Fruit fly (Drosophila melanogaster): ENCODE data around the gene CG4743.

Gene CG4743

dm6 chr3R:25647577-25648257 lies 32.6 kb downstream of the CG4743 start (continued):
- TF ChIP-seq so (GFP tag; IDR thresholded peaks at IDR 0.05) (peak; percentile 22; the same call in 1 of the 3 replicates), gem (tag; optimal IDR thresholded peaks at IDR 0.05) (peak; percentile 4), CG12659 (GFP tag; optimal IDR thresholded peaks at IDR 0.05) (peak; percentile 30), shn (GFP tag; optimal IDR thresholded peaks at IDR 0.05) (peak; percentile 24), cg (GFP tag; optimal IDR thresholded peaks at IDR 0.05) (peak; percentile 87), CG6813 (GFP tag; optimal IDR thresholded peaks at IDR 0.05) (no peak), Neu2 (GFP tag; optimal IDR thresholded peaks at IDR 0.05; ENCODE audit: borderline replicate concordance) (peak; percentile 3), CG1832 (GFP tag; optimal IDR thresholded peaks at IDR 0.05) (peak; percentile 65), ci (GFP tag; IDR thresholded peaks at IDR 0.05) (peak; percentile 82), exex (tag; optimal IDR thresholded peaks at IDR 0.05) (peak; percentile 15), CG8478 (optimal IDR thresholded peaks at IDR 0.05) (no peak), cad (GFP tag; optimal IDR thresholded peaks at IDR 0.05) (peak; percentile 66), CG4360 (GFP tag; IDR thresholded peaks at IDR 0.05) (0 out of 2 replicates have a peak, but pooled peaks have one; percentile 24), Max (GFP tag; optimal IDR thresholded peaks at IDR 0.05) (no peak), bsh (GFP tag; optimal IDR thresholded peaks at IDR 0.05) (peak; percentile 31 to 62), Sry-δ (GFP tag; optimal IDR thresholded peaks at IDR 0.05) (peak; percentile 69), CG13287 (GFP tag; IDR thresholded peaks at IDR 0.05; ENCODE audit: partially characterized antibody) (peak; percentile 67), grau (tag; optimal IDR thresholded peaks at IDR 0.05) (peak; percentile 25), dm (GFP tag; optimal IDR thresholded peaks at IDR 0.05) (peak; percentile 19), Sox100B (GFP tag; optimal IDR thresholded peaks at IDR 0.05) (no peak), tna (GFP tag; IDR thresholded peaks at IDR 0.05; ENCODE audit: partially characterized antibody) (peak; percentile 89), CG15479 (GFP tag; optimal IDR thresholded peaks at IDR 0.05) (peak; percentile 21), ro (GFP tag; IDR thresholded peaks at IDR 0.05) (no peak), D19B (GFP tag; optimal IDR thresholded peaks at IDR 0.05) (no peak), CG16813 (GFP tag; IDR thresholded peaks at IDR 0.05; ENCODE audit: partially characterized antibody) (peak; percentile 77), zen (tag; optimal IDR thresholded peaks at IDR 0.05) (peak; percentile 63), Ssrp (tag; optimal IDR thresholded peaks at IDR 0.05) (no peak), gfzf (GFP tag; optimal IDR thresholded peaks at IDR 0.05) (peak; percentile 7), oc (tag; optimal IDR thresholded peaks at IDR 0.05) (peak; percentile 98), gcm (GFP tag; optimal IDR thresholded peaks at IDR 0.05) (peak; percentile 8), bcd (GFP tag; optimal IDR thresholded peaks at IDR 0.05) (peak; percentile 90), CG34376 (GFP tag; optimal IDR thresholded peaks at IDR 0.05) (peak; percentile 2), sob (GFP tag; IDR thresholded peaks at IDR 0.05) (peak; percentile 59), CG33213 (GFP tag; optimal IDR thresholded peaks at IDR 0.05) (peak; percentile 12), Xbp1 (GFP tag; optimal IDR thresholded peaks at IDR 0.05) (peak; percentile 10), CG4707 (GFP tag; optimal IDR thresholded peaks at IDR 0.05) (peak; percentile 47), pzg (GFP tag; optimal IDR thresholded peaks at IDR 0.05) (peak; percentile 20), CG1603 (tag; optimal IDR thresholded peaks at IDR 0.05) (peak; percentile 71), pros (GFP tag; optimal IDR thresholded peaks at IDR 0.05) (peak; percentile 7), Opbp (GFP tag; IDR thresholded peaks at IDR 0.05; ENCODE audit: partially characterized antibody) (peak; percentile 93), emc (GFP tag; optimal IDR thresholded peaks at IDR 0.05) (no peak), her (GFP tag; optimal IDR thresholded peaks at IDR 0.05) (no peak), CG1792 (GFP tag; optimal IDR thresholded peaks at IDR 0.05) (no peak), insv (GFP tag; optimal IDR thresholded peaks at IDR 0.05) (peak in 1 of 2 experiments; percentile 13), CoRest (tag; optimal IDR thresholded peaks at IDR 0.05) (peak; percentile 15), HLHmδ (GFP tag; optimal IDR thresholded peaks at IDR 0.05) (no peak), tgo (GFP tag; IDR thresholded peaks at IDR 0.05) (peak; percentile 28; the same call in 1 of the 3 replicates), TFAM (GFP tag; optimal IDR thresholded peaks at IDR 0.05) (no peak)

All from whole organism, embryonic.